Fruit fly (Drosophila melanogaster) whole organism, embryonic: Measurements from ENCODE around the gene Fancl.
A peak's percentile ranks its signal among the peaks of the same experiment; 100 is the strongest.

ENCODE experiments used
- Aef1 ChIP-seq: fragments of 200-800 bp; sonication (Bioruptor generic); IDR thresholded peaks from 3 replicates; pipeline ENCODE4 v1.3.6; 2022; ENCODE audit warnings: missing biosample characterization, missing genetic modification characterization
- Antp ChIP-seq: fragments of 200-800 bp; sonication (Bioruptor generic); optimal IDR thresholded peaks from 3 replicates; lab custom pipeline; 2016; ENCODE audit warnings: missing biosample characterization, missing genetic modification characterization
- BEAF-32 ChIP-seq: fragments of 200-800 bp; sonication (Bioruptor generic); optimal IDR thresholded peaks from 3 replicates; lab custom pipeline; 2017; ENCODE audit warnings: missing biosample characterization, missing genetic modification characterization, mild to moderate bottlenecking, moderate library complexity, missing genetic modification reagents
- Bdp1 ChIP-seq: fragments of 200-800 bp; sonication (Bioruptor generic); optimal IDR thresholded peaks from 3 replicates; lab custom pipeline; 2016; ENCODE audit warnings: missing biosample characterization, missing genetic modification characterization
- Bteb2 ChIP-seq: fragments of 200-800 bp; sonication (Bioruptor generic); optimal IDR thresholded peaks from 2 replicates; lab custom pipeline; 2016; ENCODE audit warnings: missing biosample characterization, missing genetic modification characterization
- C15 ChIP-seq: fragments of 200-800 bp; sonication (Bioruptor generic); IDR thresholded peaks from 3 replicates; pipeline ENCODE4 v1.3.6; 2022; ENCODE audit warnings: missing biosample characterization, missing genetic modification characterization
- CG1024 ChIP-seq: fragments of 200-800 bp; sonication (Bioruptor generic); IDR thresholded peaks from 2 replicates; pipeline ENCODE4 v1.3.6; 2022; ENCODE audit warnings: missing biosample characterization, missing genetic modification characterization
- CG10267 ChIP-seq: fragments of 200-800 bp; sonication (Bioruptor generic); optimal IDR thresholded peaks from 2 replicates; lab custom pipeline; 2018; ENCODE audit warnings: missing biosample characterization, mild to moderate bottlenecking, missing genetic modification characterization, moderate library complexity
- CG10274 ChIP-seq: fragments of 200-800 bp; sonication (Bioruptor generic); optimal IDR thresholded peaks from 3 replicates; lab custom pipeline; 2017; ENCODE audit warnings: missing biosample characterization, mild to moderate bottlenecking, missing genetic modification characterization
- CG11093 ChIP-seq: fragments of 200-800 bp; sonication (Bioruptor generic); IDR thresholded peaks from 3 replicates; pipeline ENCODE4 v1.3.6; 2022; ENCODE audit warnings: missing biosample characterization, missing genetic modification characterization
- CG11723 ChIP-seq: fragments of 200-800 bp; sonication (Bioruptor generic); optimal IDR thresholded peaks from 2 replicates; lab custom pipeline; 2017; ENCODE audit warnings: missing biosample characterization, mild to moderate bottlenecking, missing genetic modification characterization
- CG12391 ChIP-seq: fragments of 200-800 bp; sonication (Bioruptor generic); optimal IDR thresholded peaks from 3 replicates; lab custom pipeline; 2018; ENCODE audit warnings: missing biosample characterization, mild to moderate bottlenecking, missing genetic modification characterization, moderate library complexity
- CG12769 ChIP-seq: fragments of 200-800 bp; sonication (Bioruptor generic); optimal IDR thresholded peaks from 2 replicates; lab custom pipeline; 2019; ENCODE audit warnings: missing biosample characterization, mild to moderate bottlenecking, missing genetic modification characterization, moderate library complexity
- CG12942 ChIP-seq: fragments of 200-800 bp; sonication (Bioruptor generic); optimal IDR thresholded peaks from 3 replicates; lab custom pipeline; 2016; ENCODE audit warnings: missing biosample characterization, missing genetic modification characterization
- CG13287 ChIP-seq: fragments of 200-800 bp; sonication (Bioruptor generic); IDR thresholded peaks from 2 replicates; pipeline ENCODE4 v1.3.6; 2022; ENCODE audit warnings: missing biosample characterization, missing genetic modification characterization; ENCODE audit not compliant: partially characterized antibody
- CG1602 ChIP-seq: fragments of 200-800 bp; sonication (Bioruptor generic); optimal IDR thresholded peaks from 3 replicates; lab custom pipeline; 2016; ENCODE audit warnings: missing biosample characterization, missing genetic modification characterization
- CG1603 ChIP-seq: fragments of 200-800 bp; sonication (Bioruptor generic); optimal IDR thresholded peaks from 2 replicates; lab custom pipeline; 2019; ENCODE audit warnings: missing biosample characterization, mild to moderate bottlenecking, missing genetic modification characterization, moderate library complexity
- CG16863 ChIP-seq: fragments of 200-800 bp; sonication (Bioruptor generic); optimal IDR thresholded peaks from 3 replicates; lab custom pipeline; 2016; ENCODE audit warnings: missing biosample characterization, missing genetic modification characterization
- CG3163 ChIP-seq: fragments of 200-800 bp; sonication (Bioruptor generic); optimal IDR thresholded peaks from 3 replicates; lab custom pipeline; 2016; ENCODE audit warnings: missing biosample characterization, missing genetic modification characterization
- CG3847 ChIP-seq: fragments of 200-800 bp; sonication (Bioruptor generic); IDR thresholded peaks from 2 replicates; pipeline ENCODE4 v1.3.6; 2022; ENCODE audit warnings: missing biosample characterization, missing genetic modification characterization
- CG4424 ChIP-seq: fragments of 200-800 bp; sonication (Bioruptor generic); optimal IDR thresholded peaks from 3 replicates; lab custom pipeline; 2016; ENCODE audit warnings: missing biosample characterization, missing genetic modification characterization
- CG4617 ChIP-seq: fragments of 200-800 bp; sonication (Bioruptor generic); optimal IDR thresholded peaks from 3 replicates; lab custom pipeline; 2016; ENCODE audit warnings: missing biosample characterization, missing genetic modification characterization, borderline replicate concordance
- CG7372 ChIP-seq: fragments of 200-800 bp; sonication (Bioruptor generic); IDR thresholded peaks from 2 replicates; pipeline ENCODE4 v1.3.6; 2022; ENCODE audit warnings: missing biosample characterization, missing genetic modification characterization
- CG8478 ChIP-seq: fragments of >200 bp; optimal IDR thresholded peaks from 2 replicates; lab custom pipeline; 2018
- CG9727 ChIP-seq: fragments of 200-800 bp; sonication (Bioruptor generic); optimal IDR thresholded peaks from 3 replicates; lab custom pipeline; 2017; ENCODE audit warnings: missing biosample characterization, mild to moderate bottlenecking, missing genetic modification characterization
- Doc3 ChIP-seq: fragments of 200-800 bp; sonication (Bioruptor generic); IDR thresholded peaks from 3 replicates; pipeline ENCODE4 v1.3.6; 2022; ENCODE audit warnings: missing biosample characterization, missing genetic modification characterization; ENCODE audit not compliant: partially characterized antibody
- ERR ChIP-seq: fragments of 200-800 bp; sonication (Bioruptor generic); optimal IDR thresholded peaks from 2 replicates; lab custom pipeline; 2016; ENCODE audit warnings: missing biosample characterization, missing genetic modification characterization
- Ets65A ChIP-seq: fragments of 200-800 bp; sonication (Bioruptor generic); peaks from one replicate; lab custom pipeline; 2016; ENCODE audit warnings: missing biosample characterization, missing genetic modification characterization
- HmgD ChIP-seq: fragments of 200-800 bp; sonication (Bioruptor generic); optimal IDR thresholded peaks from 3 replicates; lab custom pipeline; 2016; ENCODE audit warnings: missing biosample characterization, missing genetic modification characterization
- Hr3 ChIP-seq: fragments of 200-800 bp; sonication (Bioruptor generic); optimal IDR thresholded peaks from 3 replicates; lab custom pipeline; 2016; ENCODE audit warnings: missing biosample characterization, missing genetic modification characterization
- Med ChIP-seq: fragments of 200-800 bp; sonication (Bioruptor generic); peaks from one replicate; lab custom pipeline; 2016; ENCODE audit warnings: missing biosample characterization, missing genetic modification characterization, mild to moderate bottlenecking, inconsistent platforms, moderate library complexity
- NK7.1 ChIP-seq: fragments of 200-800 bp; sonication (Bioruptor generic); optimal IDR thresholded peaks from 3 replicates; lab custom pipeline; 2016; ENCODE audit warnings: missing biosample characterization, missing genetic modification characterization
- Pdp1 ChIP-seq, 2 experiments: fragments of 200-800 bp; sonication (Bioruptor generic); optimal IDR thresholded peaks; 3 replicates each; lab custom pipeline; 2016; ENCODE audit warnings: missing biosample characterization in 2 of 2, missing genetic modification characterization in 2 of 2, mild to moderate bottlenecking in 1 of 2, moderate library complexity in 1 of 2
- Rx ChIP-seq: fragments of 200-800 bp; sonication (Bioruptor generic); IDR thresholded peaks from 2 replicates; pipeline ENCODE4 v1.3.6; 2022; ENCODE audit warnings: missing biosample characterization, missing genetic modification characterization
- Trl ChIP-seq, 3 experiments: fragments of >200 bp in 2 of 3; fragments of 200-800 bp in 1 of 3; sonication (Bioruptor generic) in 1 of 3; optimal IDR thresholded peaks; 2 replicates in 1 of 3; 3 replicates in 2 of 3; lab custom pipeline; 2016 to 2017; ENCODE audit warnings: missing biosample characterization in 1 of 3, missing genetic modification characterization in 1 of 3
- Xrp1 ChIP-seq: fragments of 200-800 bp; sonication (Bioruptor generic); IDR thresholded peaks from 2 replicates; pipeline ENCODE4 v1.3.6; 2022; ENCODE audit warnings: missing biosample characterization, missing genetic modification characterization
- ash1 ChIP-seq: fragments of 200-800 bp; sonication (Bioruptor generic); optimal IDR thresholded peaks from 2 replicates; lab custom pipeline; 2018; ENCODE audit warnings: missing biosample characterization, mild to moderate bottlenecking, missing genetic modification characterization
- cg ChIP-seq: fragments of 200-800 bp; sonication (Bioruptor generic); optimal IDR thresholded peaks from 3 replicates; lab custom pipeline; 2019; ENCODE audit warnings: missing biosample characterization, mild to moderate bottlenecking, missing genetic modification characterization, moderate library complexity
- croc ChIP-seq: fragments of 200-800 bp; sonication (Bioruptor generic); conservative IDR thresholded peaks from 3 replicates; pipeline ENCODE4 v1.3.6; 2022; ENCODE audit warnings: missing biosample characterization, missing genetic modification characterization
- dmrt11E ChIP-seq: fragments of 200-800 bp; sonication (Bioruptor generic); optimal IDR thresholded peaks from 3 replicates; lab custom pipeline; 2018; ENCODE audit warnings: missing biosample characterization, mild to moderate bottlenecking, missing genetic modification characterization, moderate library complexity
- ewg ChIP-seq: fragments of 200-800 bp; sonication (Bioruptor generic); optimal IDR thresholded peaks from 3 replicates; lab custom pipeline; 2017; ENCODE audit warnings: mild to moderate bottlenecking, missing biosample characterization, missing genetic modification reagents, missing genetic modification characterization
- jumu ChIP-seq: fragments of 200-800 bp; sonication (Bioruptor generic); optimal IDR thresholded peaks from 3 replicates; lab custom pipeline; 2016; ENCODE audit warnings: missing biosample characterization, missing genetic modification characterization
- lola ChIP-seq, 3 experiments: fragments of >200 bp in 2 of 3; fragments of 200-800 bp in 1 of 3; sonication (Bioruptor generic) in 1 of 3; optimal IDR thresholded peaks; 2 replicates each; lab custom pipeline; 2017 to 2019; ENCODE audit warnings: missing biosample characterization in 3 of 3, missing genetic modification characterization in 3 of 3, mild to moderate bottlenecking in 1 of 3, moderate library complexity in 1 of 3
- pum ChIP-seq: fragments of 200-800 bp; sonication (Bioruptor generic); optimal IDR thresholded peaks from 2 replicates; lab custom pipeline; 2016; ENCODE audit warnings: missing biosample characterization, missing genetic modification characterization
- ranshi ChIP-seq: fragments of 200-800 bp; sonication (Bioruptor generic); IDR thresholded peaks from 2 replicates; pipeline ENCODE4 v1.3.6; 2022; ENCODE audit warnings: missing biosample characterization, missing genetic modification characterization
- seq ChIP-seq: fragments of 200-800 bp; sonication (Bioruptor generic); IDR thresholded peaks from 2 replicates; pipeline ENCODE4 v1.3.6; 2022; ENCODE audit warnings: missing biosample characterization, missing genetic modification characterization
- trem ChIP-seq: fragments of 200-800 bp; optimal IDR thresholded peaks from 3 replicates; lab custom pipeline; 2019; ENCODE audit warnings: missing biosample characterization, mild to moderate bottlenecking, missing genetic modification characterization, moderate library complexity
- trh ChIP-seq: fragments of 200-800 bp; sonication (Bioruptor generic); optimal IDR thresholded peaks from 2 replicates; lab custom pipeline; 2016; ENCODE audit warnings: missing biosample characterization, missing genetic modification characterization
- yki ChIP-seq: fragments of >200 bp; optimal IDR thresholded peaks from 3 replicates; lab custom pipeline; 2018
- zfh2 ChIP-seq: fragments of 200-800 bp; sonication (Bioruptor generic); optimal IDR thresholded peaks from 2 replicates; lab custom pipeline; 2016; ENCODE audit warnings: missing biosample characterization, missing genetic modification characterization

The Fancl gene

DNA sequence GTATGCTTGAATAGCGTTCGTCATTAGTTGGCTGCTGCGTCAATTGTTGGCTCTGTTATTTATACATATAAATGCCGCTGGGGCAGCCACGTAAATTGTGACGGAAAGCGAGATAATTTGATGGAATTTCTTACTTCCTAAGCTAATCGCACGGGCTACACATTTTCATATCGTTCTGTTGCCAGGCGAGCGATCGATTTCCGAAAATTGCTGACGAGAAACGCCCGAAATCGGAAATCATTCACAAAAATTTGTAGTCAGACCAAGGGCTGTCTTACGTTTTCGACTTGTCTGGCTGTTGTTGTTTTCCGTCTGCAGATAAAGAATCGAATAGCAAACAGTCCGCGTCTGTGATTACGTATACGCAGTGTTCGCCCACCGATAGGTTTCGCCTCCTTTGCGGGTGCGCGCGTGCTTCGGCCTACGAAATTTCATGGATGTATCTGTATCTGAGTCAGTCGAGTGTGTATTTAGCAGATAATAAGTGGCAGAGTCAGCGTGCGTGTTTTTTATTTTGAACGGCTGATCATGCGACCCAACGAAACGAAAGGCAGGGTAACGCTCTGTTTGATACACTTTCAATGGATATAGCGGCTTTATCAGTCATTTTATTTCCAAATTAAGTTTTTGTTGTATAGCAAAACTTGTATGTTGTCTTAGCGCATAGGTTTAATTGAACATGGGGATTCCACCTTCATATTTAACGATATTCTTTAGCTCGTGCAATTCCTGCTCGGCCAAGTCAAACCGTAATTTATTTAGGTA, 45.0 kb upstream of the Fancl start (continued):
- TF ChIP-seq Xrp1 (GFP tag; lab: Robert Waterston, UW): peak; percentile 49; the same call in 1 of the 2 replicates
- TF ChIP-seq BEAF-32 (GFP tag; lab: Kevin White, UChicago): no peak
- peak; percentile 11 for TF ChIP-seq CG4424 (GFP tag; lab: Kevin White, UChicago)
- no peak; the same call in 1 of the 2 replicates for TF ChIP-seq CG13287
- no peak for TF ChIP-seq C15 (GFP tag; lab: Robert Waterston, UW)
- TF ChIP-seq CG4617 (GFP tag; lab: Kevin White, UChicago): peak; percentile 10
- TF ChIP-seq Med: peak; percentile 95
- peak; percentile 2 for TF ChIP-seq Ets65A (GFP tag; lab: Kevin White, UChicago)
- TF ChIP-seq CG11093 (GFP tag; lab: Robert Waterston, UW): no peak
- TF ChIP-seq zfh2 (GFP tag; lab: Kevin White, UChicago): peak; percentile 64
- TF ChIP-seq CG16863 (GFP tag; lab: Kevin White, UChicago): peak; percentile 53
- TF ChIP-seq Hr3 (GFP tag; lab: Kevin White, UChicago): peak; percentile 52
- TF ChIP-seq trem (tag; lab: Kevin White, UChicago): no peak
- no peak for TF ChIP-seq Trl (optimal IDR thresholded peaks at IDR 0.05; lab: Kevin White, UChicago)
- TF ChIP-seq Trl (GFP tag; optimal IDR thresholded peaks at IDR 0.05; lab: Kevin White, UChicago): peak; percentile 72
- TF ChIP-seq Pdp1 (GFP tag; optimal IDR thresholded peaks at IDR 0.05; lab: Kevin White, UChicago): peak; percentile 61 to 87
- peak; percentile 43 for TF ChIP-seq CG9727 (GFP tag; lab: Kevin White, UChicago)
- TF ChIP-seq dmrt11E (tag; lab: Kevin White, UChicago): no peak
- TF ChIP-seq ranshi (GFP tag; lab: Robert Waterston, UW): peak; percentile 60; the same call in 1 of the 2 replicates
- TF ChIP-seq Antp (GFP tag; lab: Kevin White, UChicago): peak; percentile 77
- TF ChIP-seq CG12391: peak; percentile 65
- TF ChIP-seq ERR (GFP tag; lab: Kevin White, UChicago): peak; percentile 4
- peak; percentile 50 for TF ChIP-seq pum (GFP tag; lab: Kevin White, UChicago)
- no peak for TF ChIP-seq croc (GFP tag; lab: Robert Waterston, UW)
- TF ChIP-seq trh (GFP tag; lab: Kevin White, UChicago): peak; percentile 34
- peak; percentile 60 for TF ChIP-seq CG12769 (tag; lab: Kevin White, UChicago)
- peak; percentile 61 for TF ChIP-seq Rx (GFP tag; lab: Robert Waterston, UW)
- no peak for TF ChIP-seq Doc3 (GFP tag; lab: Robert Waterston, UW)
- TF ChIP-seq CG3163: peak; percentile 43
- no peak for TF ChIP-seq NK7.1 (GFP tag; lab: Kevin White, UChicago)
- TF ChIP-seq CG11723 (GFP tag; lab: Kevin White, UChicago): no peak
- peak; percentile 39 for TF ChIP-seq CG10267 (tag; lab: Kevin White, UChicago)
- no peak for TF ChIP-seq HmgD (GFP tag; lab: Kevin White, UChicago)
- TF ChIP-seq CG7372 (GFP tag; lab: Robert Waterston, UW): peak; percentile 73
- peak; percentile 17 for TF ChIP-seq CG1602 (GFP tag; lab: Kevin White, UChicago)
- TF ChIP-seq Aef1 (GFP tag; lab: Robert Waterston, UW): peak; percentile 60
- peak; percentile 70 for TF ChIP-seq jumu (GFP tag; lab: Kevin White, UChicago)
- TF ChIP-seq ewg: peak; percentile 38
- peak; percentile 53 for TF ChIP-seq CG1603 (tag; lab: Kevin White, UChicago)
- peak; percentile 39; the same call in 1 of the 2 replicates for TF ChIP-seq seq (GFP tag; lab: Robert Waterston, UW)
- TF ChIP-seq CG8478: no peak
- TF ChIP-seq Bteb2 (GFP tag; lab: Kevin White, UChicago): peak; percentile 37
- peak; percentile 9 for TF ChIP-seq Bdp1 (GFP tag; lab: Kevin White, UChicago)
- no peak for TF ChIP-seq lola (GFP tag; optimal IDR thresholded peaks at IDR 0.05; lab: Kevin White, UChicago)
- peak; percentile 39 for TF ChIP-seq cg (GFP tag; lab: Kevin White, UChicago)
- TF ChIP-seq ash1 (GFP tag; lab: Kevin White, UChicago): no peak
- TF ChIP-seq yki (lab: Kevin White, UChicago): no peak
- TF ChIP-seq CG10274 (GFP tag; lab: Kevin White, UChicago): peak; percentile 78
- no peak for TF ChIP-seq CG1024
- TF ChIP-seq CG3847: peak; percentile 63
- TF ChIP-seq CG12942 (GFP tag; lab: Kevin White, UChicago): peak; percentile 41
